Worm (Caenorhabditis elegans) whole organism, L3 larva: ENCODE data around the gene srx-117.

ENCODE experiments used
- ZK546.5 ChIP-seq: sonication (generic microtip); optimal IDR thresholded peaks from 2 replicates; lab custom pipeline; 2017; ENCODE audit warnings: missing biosample characterization, missing genetic modification characterization
- ceh-16 ChIP-seq: sonication (generic microtip); optimal IDR thresholded peaks from 2 replicates; lab custom pipeline; 2017; ENCODE audit warnings: missing biosample characterization, missing genetic modification characterization
- ceh-82 ChIP-seq: fragments of 150-350 bp; optimal IDR thresholded peaks from 2 replicates; lab custom pipeline; 2014; ENCODE audit warnings: missing biosample characterization, missing genetic modification characterization
- elt-3 ChIP-seq, 3 experiments: fragments of 150-350 bp in 1 of 3; sonication (generic microtip) in 2 of 3; optimal IDR thresholded peaks; 2 replicates in 2 of 3; 4 replicates in 1 of 3; lab custom pipeline; 2014 to 2017; ENCODE audit warnings: missing biosample characterization in 3 of 3, missing genetic modification characterization in 3 of 3
- lin-39 ChIP-seq: fragments of 150-350 bp; optimal IDR thresholded peaks from 2 replicates; lab custom pipeline; 2018; ENCODE audit warnings: missing biosample characterization, missing genetic modification reagents, missing genetic modification characterization
- mdl-1 ChIP-seq: fragments of 150-350 bp; optimal IDR thresholded peaks from 2 replicates; lab custom pipeline; 2014; ENCODE audit warnings: missing biosample characterization, missing genetic modification characterization
- nhr-76 ChIP-seq: fragments of 150-350 bp; sonication (generic microtip); optimal IDR thresholded peaks from 5 replicates; lab custom pipeline; 2014; ENCODE audit warnings: missing biosample characterization, missing genetic modification characterization
- pha-4 ChIP-seq: fragments of 150-350 bp; optimal IDR thresholded peaks from 2 replicates; lab custom pipeline; 2014; ENCODE audit warnings: missing biosample characterization, missing genetic modification reagents, missing genetic modification characterization
- unc-39 ChIP-seq: sonication (generic microtip); optimal IDR thresholded peaks from 4 replicates; lab custom pipeline; 2017; ENCODE audit warnings: missing biosample characterization, missing genetic modification characterization

- no peak for TF ChIP-seq ceh-16 (tag; lab: Kevin White, UChicago)
- no peak for TF ChIP-seq unc-39 (tag; lab: Kevin White, UChicago)
- TF ChIP-seq elt-3 (tag; optimal IDR thresholded peaks at IDR 0.05; lab: Kevin White, UChicago) = no peak
- TF ChIP-seq mdl-1 (tag; lab: Kevin White, UChicago) = no peak
- TF ChIP-seq ZK546.5 (tag; lab: Kevin White, UChicago) = no peak
- TF ChIP-seq nhr-76 (tag; lab: Kevin White, UChicago) = no peak
- TF ChIP-seq ceh-82 (tag; lab: Kevin White, UChicago) = no peak
- no peak for TF ChIP-seq lin-39 (tag; lab: Kevin White, UChicago)
- TF ChIP-seq pha-4 (tag; lab: Kevin White, UChicago) = no peak
Observed at ce11 chrV:5606255-5606654, 38.0 kb upstream of the srx-117 start, which contains the start of gene CD4.1.
